Fruit fly (Drosophila melanogaster) whole organism, wandering third instar larva: Measurements from ENCODE around the gene gnu.

Experiments
- Dfd ChIP-seq: fragments of >200 bp; optimal IDR thresholded peaks from 2 replicates; lab custom pipeline; 2017; ENCODE audit warnings: missing biosample characterization, missing genetic modification characterization
- Dif ChIP-seq: fragments of 200-275, 200-300 bp; sonication (Bioruptor generic); optimal IDR thresholded peaks from 2 replicates; lab custom pipeline; 2018; ENCODE audit warnings: missing biosample characterization, missing genetic modification characterization; ENCODE audit not compliant: partially characterized antibody
- usp ChIP-seq: fragments of >200 bp; optimal IDR thresholded peaks from 2 replicates; lab custom pipeline; 2017; ENCODE audit warnings: missing biosample characterization, missing genetic modification characterization

DNA sequence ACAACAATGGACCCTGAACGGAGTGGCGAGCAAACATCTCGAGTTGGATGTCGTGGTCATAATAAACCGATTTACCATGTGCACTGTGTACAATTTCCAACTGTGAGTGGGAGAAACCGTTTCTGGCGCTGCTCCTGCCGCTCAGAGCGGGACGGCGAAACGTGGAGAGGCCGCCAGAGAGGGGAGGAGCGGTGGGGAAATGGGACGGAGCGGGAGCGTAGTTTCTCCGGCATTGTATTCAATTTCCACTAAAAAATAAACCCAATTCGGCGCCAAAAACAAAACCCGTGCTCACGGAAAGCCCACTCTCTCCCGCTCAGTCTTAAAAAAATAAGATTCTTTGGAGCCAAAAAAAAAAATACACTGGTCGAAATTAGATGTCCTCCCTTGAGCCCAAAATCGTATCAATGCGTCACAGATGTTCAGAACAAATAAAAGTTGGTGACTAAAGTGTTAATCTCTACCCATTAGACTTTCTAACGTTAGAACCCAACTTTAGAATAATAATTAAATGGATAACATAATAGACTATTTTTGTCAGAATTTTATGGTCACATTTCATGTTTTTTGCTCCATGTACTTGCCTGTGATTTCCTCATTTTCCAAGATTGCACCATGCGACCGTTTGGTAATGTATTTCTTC is 43.1 kb downstream of the gnu start:
- TF ChIP-seq usp (GFP tag; lab: Kevin White, UChicago) = no peak
- TF ChIP-seq Dfd = no peak
- peak; percentile 91 for TF ChIP-seq Dif (GFP tag; lab: Kevin White, UChicago)
